Fruit fly (Drosophila melanogaster): ENCODE measurements around the gene Qtzl.
A peak's percentile ranks its signal among the peaks of the same experiment; 100 is the strongest.

Qtzl gene

dm6 chr2L:11987945-11988344, 7.6 kb upstream of the Qtzl start, which contains the start of the genes CG6686 and CG34163 (continued):
- TF ChIP-seq CG33557 (GFP tag; optimal IDR thresholded peaks at IDR 0.05), result peak; percentile 32
- peak; percentile 31 for TF ChIP-seq gro (GFP tag; optimal IDR thresholded peaks at IDR 0.05)
- peak; percentile 41 for TF ChIP-seq bab2 (GFP tag; optimal IDR thresholded peaks at IDR 0.05)
- peak; percentile 15 for TF ChIP-seq CG12155 (GFP tag; optimal IDR thresholded peaks at IDR 0.05)
- TF ChIP-seq hbn (GFP tag; IDR thresholded peaks at IDR 0.05; ENCODE audit: partially characterized antibody), result peak; percentile 27; the same call in 1 of the 2 replicates
- TF ChIP-seq CoRest (tag; optimal IDR thresholded peaks at IDR 0.05), result peak; percentile 62
- peak; percentile 41; the same call in 1 of the 2 replicates for TF ChIP-seq CG14441 (GFP tag; IDR thresholded peaks at IDR 0.05)
- peak; percentile 31 to 37 for TF ChIP-seq chif (GFP tag; optimal IDR thresholded peaks at IDR 0.05)
- peak; percentile 53 for TF ChIP-seq jumu (GFP tag; optimal IDR thresholded peaks at IDR 0.05)
- no peak for TF ChIP-seq CG10321 (GFP tag; IDR thresholded peaks at IDR 0.05)
- peak; percentile 39 for TF ChIP-seq CG17829 (tag; optimal IDR thresholded peaks at IDR 0.05)
- TF ChIP-seq kni (GFP tag; optimal IDR thresholded peaks at IDR 0.05), result no peak
- TF ChIP-seq unpg (GFP tag; optimal IDR thresholded peaks at IDR 0.05), result peak; percentile 52
- TF ChIP-seq CHES-1-like (GFP tag; optimal IDR thresholded peaks at IDR 0.05), result peak; percentile 63
- peak; percentile 22 for TF ChIP-seq slp2 (GFP tag; optimal IDR thresholded peaks at IDR 0.05)
- no peak for TF ChIP-seq Rfx (GFP tag; IDR thresholded peaks at IDR 0.05)
- TF ChIP-seq Mes4 (GFP tag; optimal IDR thresholded peaks at IDR 0.05), result no peak
- peak; percentile 36 for TF ChIP-seq Tbp (GFP tag; optimal IDR thresholded peaks at IDR 0.05)
- TF ChIP-seq CG8924 (tag; optimal IDR thresholded peaks at IDR 0.05), result peak; percentile 64
- TF ChIP-seq CG6791 (GFP tag; IDR thresholded peaks at IDR 0.05; ENCODE audit: partially characterized antibody), result no peak
- TF ChIP-seq repo (GFP tag; optimal IDR thresholded peaks at IDR 0.05), result no peak
- TF ChIP-seq Meics (GFP tag; optimal IDR thresholded peaks at IDR 0.05), result peak; percentile 47
- no peak for TF ChIP-seq CG17612 (GFP tag; IDR thresholded peaks at IDR 0.05)
- peak; percentile 56 for TF ChIP-seq CG9932 (GFP tag; IDR thresholded peaks at IDR 0.05)
- no peak for TF ChIP-seq CG31365 (tag; optimal IDR thresholded peaks at IDR 0.05)
- peak; percentile 5 for TF ChIP-seq CG8944 (GFP tag; optimal IDR thresholded peaks at IDR 0.05)
- peak; percentile 15 for TF ChIP-seq Nf-YB (GFP tag; optimal IDR thresholded peaks at IDR 0.05)
- TF ChIP-seq ash1 (GFP tag; optimal IDR thresholded peaks at IDR 0.05), result no peak
- TF ChIP-seq CG10267 (tag; optimal IDR thresholded peaks at IDR 0.05), result peak; percentile 49
- no peak for TF ChIP-seq sens-2 (GFP tag; IDR thresholded peaks at IDR 0.05)
- TF ChIP-seq CG12219 (GFP tag; optimal IDR thresholded peaks at IDR 0.05), result no peak
- TF ChIP-seq usp (GFP tag; optimal IDR thresholded peaks at IDR 0.05), result no peak
- peak; percentile 36 for TF ChIP-seq B-H2 (GFP tag; optimal IDR thresholded peaks at IDR 0.05)
- peak; percentile 61; the same call in 2 of the 3 replicates for TF ChIP-seq CG17361 (GFP tag; IDR thresholded peaks at IDR 0.05)
- TF ChIP-seq gfzf (GFP tag; optimal IDR thresholded peaks at IDR 0.05), result peak; percentile 83
- peak; percentile 10 for TF ChIP-seq Antp (GFP tag; optimal IDR thresholded peaks at IDR 0.05)
- TF ChIP-seq CG18262 (tag; optimal IDR thresholded peaks at IDR 0.05), result peak; percentile 24
- TF ChIP-seq CG13296 (GFP tag; optimal IDR thresholded peaks at IDR 0.05), result peak; percentile 3
- peak; percentile 56 for TF ChIP-seq Dip3 (GFP tag; optimal IDR thresholded peaks at IDR 0.05)
- peak; percentile 89 for TF ChIP-seq MBD-R2 (GFP tag; IDR thresholded peaks at IDR 0.05)
- no peak for TF ChIP-seq CG5245 (GFP tag; optimal IDR thresholded peaks at IDR 0.05)
- TF ChIP-seq bowl (GFP tag; IDR thresholded peaks at IDR 0.05), result no peak
- TF ChIP-seq CG6175 (GFP tag; IDR thresholded peaks at IDR 0.05), result no peak
- peak; percentile 2 for TF ChIP-seq CG2202 (tag; optimal IDR thresholded peaks at IDR 0.05)
- no peak for TF ChIP-seq CG3726 (GFP tag; IDR thresholded peaks at IDR 0.05)

Measured in whole organism, embryonic.